Worm (Caenorhabditis elegans): ENCODE measurements around the gene C55A6.11.

DNA sequence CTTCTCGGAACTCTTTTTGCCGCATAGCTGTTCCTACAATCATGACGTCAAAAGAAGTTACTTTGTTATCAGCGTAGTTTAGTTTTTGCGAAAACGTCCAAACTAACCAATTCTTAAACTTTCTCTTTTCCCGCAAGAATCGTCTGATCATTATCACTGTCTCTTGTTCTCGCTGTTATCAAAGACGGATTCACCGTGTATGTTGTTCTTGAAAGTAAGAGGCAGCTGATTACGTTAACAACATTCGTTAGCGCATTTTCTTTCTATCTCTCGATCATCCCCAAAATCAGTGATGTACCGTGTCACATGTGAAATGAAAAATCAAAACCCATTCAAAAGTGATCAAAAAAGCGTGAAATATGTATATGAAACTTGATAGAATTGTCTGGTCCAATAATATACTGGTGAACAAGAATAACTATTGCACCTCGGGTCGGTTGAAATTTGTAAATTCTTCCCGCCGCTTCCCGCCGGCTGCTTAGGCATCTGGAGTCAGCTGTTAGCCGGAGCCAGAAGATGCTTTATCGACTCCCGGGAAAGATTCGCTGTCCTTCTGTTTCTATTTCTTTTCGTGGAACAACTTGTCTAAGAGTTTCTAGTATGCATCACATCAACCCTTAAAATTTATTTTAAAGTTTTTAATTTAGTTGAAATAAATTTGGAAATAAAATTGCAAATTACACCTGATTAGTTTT is 14.3 kb downstream of the C55A6.11 start:
- no peak for TF ChIP-seq ama-1 (optimal IDR thresholded peaks at IDR 0.05)
- TF ChIP-seq hnd-1 (tag; optimal IDR thresholded peaks at IDR 0.05), result no peak
- no peak for TF ChIP-seq sea-1 (GFP tag; conservative IDR thresholded peaks at IDR 0.05)
- TF ChIP-seq hmbx-1 (tag; optimal IDR thresholded peaks at IDR 0.05), result no peak
- no peak for TF ChIP-seq F13C5.2 (tag; optimal IDR thresholded peaks at IDR 0.05)
- TF ChIP-seq aly-1 (tag; optimal IDR thresholded peaks at IDR 0.05), result no peak
- no peak for TF ChIP-seq flt-1 (GFP tag; IDR thresholded peaks at IDR 0.05)
- no peak for TF ChIP-seq hmg-4 (GFP tag; optimal IDR thresholded peaks at IDR 0.05)
- TF ChIP-seq tbx-11 (GFP tag; IDR thresholded peaks at IDR 0.05), result no peak

Data from whole organism, early embryonic.